Fruit fly (Drosophila melanogaster) whole organism, embryonic: ENCODE data around the gene CG4230.

Source experiments
- Adf1 ChIP-seq: fragments of 200-800 bp; sonication (Bioruptor generic); IDR thresholded peaks from 2 replicates; pipeline ENCODE4 v1.3.6; 2022; ENCODE audit warnings: missing biosample characterization, missing genetic modification characterization
- Antp ChIP-seq: fragments of 200-800 bp; sonication (Bioruptor generic); optimal IDR thresholded peaks from 3 replicates; lab custom pipeline; 2016; ENCODE audit warnings: missing biosample characterization, missing genetic modification characterization
- Awh ChIP-seq: fragments of 200-800 bp; sonication (Bioruptor generic); IDR thresholded peaks from 2 replicates; pipeline ENCODE4, ENCODE4 v1.3.6; 2022; ENCODE audit warnings: missing biosample characterization, missing genetic modification characterization
- CG1024 ChIP-seq: fragments of 200-800 bp; sonication (Bioruptor generic); IDR thresholded peaks from 2 replicates; pipeline ENCODE4 v1.3.6; 2022; ENCODE audit warnings: missing biosample characterization, missing genetic modification characterization
- CG12219 ChIP-seq: fragments of 200-800 bp; sonication (Bioruptor generic); optimal IDR thresholded peaks from 3 replicates; lab custom pipeline; 2018; ENCODE audit warnings: missing biosample characterization, mild to moderate bottlenecking, missing genetic modification characterization
- CG12299 ChIP-seq: fragments of 200-800 bp; sonication (Bioruptor generic); optimal IDR thresholded peaks from 2 replicates; lab custom pipeline; 2018; ENCODE audit warnings: missing biosample characterization, mild to moderate bottlenecking, missing genetic modification characterization
- CG12659 ChIP-seq: fragments of 200-800 bp; sonication (Bioruptor generic); optimal IDR thresholded peaks from 3 replicates; lab custom pipeline; 2017; ENCODE audit warnings: mild to moderate bottlenecking, missing biosample characterization, missing genetic modification reagents, missing genetic modification characterization
- CG12744 ChIP-seq: fragments of 200-800 bp; sonication (Bioruptor generic); optimal IDR thresholded peaks from 2 replicates; lab custom pipeline; 2016; ENCODE audit warnings: missing biosample characterization, missing genetic modification characterization
- CG17385 ChIP-seq: fragments of 200-800 bp; sonication (Bioruptor generic); optimal IDR thresholded peaks from 3 replicates; lab custom pipeline; 2018; ENCODE audit warnings: missing biosample characterization, mild to moderate bottlenecking, missing genetic modification characterization
- CG31441 ChIP-seq: fragments of 200-800 bp; sonication (Bioruptor generic); IDR thresholded peaks from 2 replicates; pipeline ENCODE4 v1.3.6; 2022; ENCODE audit warnings: missing biosample characterization, missing genetic modification characterization
- CG33557 ChIP-seq: fragments of 200-800 bp; sonication (Bioruptor generic); optimal IDR thresholded peaks from 2 replicates; lab custom pipeline; 2019; ENCODE audit warnings: missing biosample characterization, mild to moderate bottlenecking, missing genetic modification characterization, moderate library complexity
- CG34224 ChIP-seq: fragments of 200-800 bp; sonication (Bioruptor generic); IDR thresholded peaks from 3 replicates; pipeline ENCODE4 v1.3.6; 2022; ENCODE audit warnings: missing biosample characterization, missing genetic modification characterization; ENCODE audit not compliant: partially characterized antibody
- CG6175 ChIP-seq: fragments of 200-800 bp; sonication (Bioruptor generic); IDR thresholded peaks from 3 replicates; pipeline ENCODE4 v1.3.6; 2022; ENCODE audit warnings: missing biosample characterization, missing genetic modification characterization
- CG7745 ChIP-seq: fragments of 200-800 bp; sonication (Bioruptor generic); optimal IDR thresholded peaks from 2 replicates; lab custom pipeline; 2018; ENCODE audit warnings: missing biosample characterization, mild to moderate bottlenecking, missing genetic modification characterization, moderate library complexity
- CG7963 ChIP-seq: fragments of 200-800 bp; sonication (Bioruptor generic); IDR thresholded peaks from 3 replicates; pipeline ENCODE4 v1.3.6; 2022; ENCODE audit warnings: missing biosample characterization, missing genetic modification characterization; ENCODE audit not compliant: partially characterized antibody
- CG8281 ChIP-seq: fragments of 200-800 bp; sonication (Bioruptor generic); optimal IDR thresholded peaks from 2 replicates; lab custom pipeline; 2018; ENCODE audit warnings: missing biosample characterization, mild to moderate bottlenecking, missing genetic modification characterization, moderate library complexity
- CG9609 ChIP-seq: fragments of 200-800 bp; sonication (Bioruptor generic); optimal IDR thresholded peaks from 3 replicates; lab custom pipeline; 2016; ENCODE audit warnings: missing biosample characterization, missing genetic modification characterization
- Dref ChIP-seq: fragments of 200-800 bp; sonication (Bioruptor generic); IDR thresholded peaks from 2 replicates; pipeline ENCODE4 v1.3.6; 2022; ENCODE audit warnings: missing biosample characterization, missing genetic modification characterization
- Gsc ChIP-seq: fragments of 200-800 bp; sonication (Bioruptor generic); IDR thresholded peaks from 2 replicates; pipeline ENCODE4 v1.3.6; 2022; ENCODE audit warnings: missing biosample characterization, missing genetic modification characterization
- Gug ChIP-seq: fragments of 200-800 bp; sonication (Bioruptor generic); IDR thresholded peaks from 4 replicates; pipeline ENCODE4 v1.3.6; 2022; ENCODE audit warnings: missing biosample characterization, missing genetic modification characterization
- H15 ChIP-seq: fragments of 200-800 bp; sonication (Bioruptor generic); IDR thresholded peaks from 3 replicates; pipeline ENCODE4 v1.3.6; 2022; ENCODE audit warnings: missing biosample characterization, missing genetic modification characterization
- HLH4C ChIP-seq: fragments of 200-800 bp; sonication (Bioruptor generic); IDR thresholded peaks from 3 replicates; pipeline ENCODE4 v1.3.6; 2022; ENCODE audit warnings: missing biosample characterization, missing genetic modification characterization; ENCODE audit not compliant: partially characterized antibody
- Jarid2 ChIP-seq: fragments of 200-800 bp; sonication (Bioruptor generic); optimal IDR thresholded peaks from 3 replicates; lab custom pipeline; 2017; ENCODE audit warnings: mild to moderate bottlenecking, missing biosample characterization, missing genetic modification reagents, missing genetic modification characterization
- Mes4 ChIP-seq: fragments of 200-800 bp; sonication (Bioruptor generic); optimal IDR thresholded peaks from 2 replicates; lab custom pipeline; 2016; ENCODE audit warnings: missing biosample characterization, missing genetic modification characterization
- Nf-YC ChIP-seq: fragments of 200-800 bp; optimal IDR thresholded peaks from 3 replicates; lab custom pipeline; 2019; ENCODE audit warnings: missing biosample characterization, mild to moderate bottlenecking, missing genetic modification characterization, moderate library complexity
- PHDP ChIP-seq: fragments of 200-800 bp; sonication (Bioruptor generic); optimal IDR thresholded peaks from 3 replicates; lab custom pipeline; 2018; ENCODE audit warnings: missing biosample characterization, mild to moderate bottlenecking, missing genetic modification characterization, moderate library complexity
- Pdp1 ChIP-seq, 2 experiments: fragments of 200-800 bp; sonication (Bioruptor generic); optimal IDR thresholded peaks; 3 replicates each; lab custom pipeline; 2016; ENCODE audit warnings: missing biosample characterization in 2 of 2, missing genetic modification characterization in 2 of 2, mild to moderate bottlenecking in 1 of 2, moderate library complexity in 1 of 2
- Ptx1 ChIP-seq: fragments of 200-800 bp; sonication (Bioruptor generic); IDR thresholded peaks from 2 replicates; pipeline ENCODE4 v1.3.6; 2022; ENCODE audit warnings: missing biosample characterization, missing genetic modification characterization
- Scr ChIP-seq: fragments of 200-800 bp; sonication (Bioruptor generic); IDR thresholded peaks from 2 replicates; pipeline ENCODE4 v1.3.6; 2022; ENCODE audit warnings: missing biosample characterization, missing genetic modification characterization; ENCODE audit not compliant: partially characterized antibody
- Six4 ChIP-seq: fragments of 200-800 bp; sonication (Bioruptor generic); optimal IDR thresholded peaks from 2 replicates; lab custom pipeline; 2016; ENCODE audit warnings: missing biosample characterization, missing genetic modification characterization
- Sry-δ ChIP-seq: fragments of 200-800 bp; sonication (Bioruptor generic); optimal IDR thresholded peaks from 2 replicates; lab custom pipeline; 2016; ENCODE audit warnings: missing biosample characterization, missing genetic modification characterization
- Tbp ChIP-seq: fragments of >200 bp; optimal IDR thresholded peaks from 2 replicates; lab custom pipeline; 2018; ENCODE audit warnings: missing biosample characterization, missing genetic modification characterization
- Vsx1 ChIP-seq: fragments of 200-800 bp; sonication (Bioruptor generic); optimal IDR thresholded peaks from 2 replicates; lab custom pipeline; 2017; ENCODE audit warnings: missing biosample characterization, mild to moderate bottlenecking, missing genetic modification characterization, missing genetic modification reagents
- ci ChIP-seq: fragments of 200-800 bp; sonication (Bioruptor generic); IDR thresholded peaks from 3 replicates; pipeline ENCODE4 v1.3.6; 2022; ENCODE audit warnings: missing biosample characterization, missing genetic modification characterization
- dmrt11E ChIP-seq: fragments of 200-800 bp; sonication (Bioruptor generic); optimal IDR thresholded peaks from 3 replicates; lab custom pipeline; 2018; ENCODE audit warnings: missing biosample characterization, mild to moderate bottlenecking, missing genetic modification characterization, moderate library complexity
- dpn ChIP-seq, 2 experiments: fragments of 200-800 bp; sonication (Bioruptor generic); optimal IDR thresholded peaks; 3 replicates each; lab custom pipeline; 2016; ENCODE audit warnings: missing biosample characterization in 2 of 2, missing genetic modification characterization in 2 of 2
- dysf ChIP-seq: fragments of 200-800 bp; sonication (Bioruptor generic); IDR thresholded peaks from 3 replicates; pipeline ENCODE4 v1.3.6; 2022; ENCODE audit warnings: missing biosample characterization, missing genetic modification characterization
- emc ChIP-seq: fragments of 200-800 bp; sonication (Bioruptor generic); optimal IDR thresholded peaks from 2 replicates; lab custom pipeline; 2016; ENCODE audit warnings: missing biosample characterization, missing genetic modification characterization
- grn ChIP-seq: fragments of 200-800 bp; sonication (Bioruptor generic); optimal IDR thresholded peaks from 3 replicates; lab custom pipeline; 2017; ENCODE audit warnings: missing biosample characterization, missing genetic modification characterization
- ind ChIP-seq: fragments of 200-800 bp; sonication (Bioruptor generic); optimal IDR thresholded peaks from 3 replicates; lab custom pipeline; 2016; ENCODE audit warnings: missing biosample characterization, missing genetic modification characterization
- knrl ChIP-seq: fragments of 200-800 bp; sonication (Bioruptor generic); IDR thresholded peaks from 3 replicates; pipeline ENCODE4 v1.3.6; 2022; ENCODE audit warnings: missing biosample characterization, missing genetic modification characterization; ENCODE audit not compliant: partially characterized antibody
- luna ChIP-seq: fragments of 200-800 bp; sonication (Bioruptor generic); optimal IDR thresholded peaks from 2 replicates; lab custom pipeline; 2016; ENCODE audit warnings: missing biosample characterization, missing genetic modification characterization
- mam ChIP-seq: fragments of 200-800 bp; sonication (Bioruptor generic); optimal IDR thresholded peaks from 3 replicates; lab custom pipeline; 2016; ENCODE audit warnings: missing biosample characterization, missing genetic modification characterization
- mirr ChIP-seq: fragments of 200-800 bp; sonication (Bioruptor generic); optimal IDR thresholded peaks from 3 replicates; lab custom pipeline; 2018; ENCODE audit warnings: missing biosample characterization, mild to moderate bottlenecking, missing genetic modification characterization
- nmo ChIP-seq: fragments of 200-800 bp; sonication (Bioruptor generic); optimal IDR thresholded peaks from 2 replicates; lab custom pipeline; 2018; ENCODE audit warnings: missing biosample characterization, mild to moderate bottlenecking, missing genetic modification characterization, moderate library complexity
- pros ChIP-seq: fragments of 200-800 bp; sonication (Bioruptor generic); optimal IDR thresholded peaks from 3 replicates; lab custom pipeline; 2019; ENCODE audit warnings: missing biosample characterization, mild to moderate bottlenecking, missing genetic modification characterization, moderate library complexity
- rib ChIP-seq: fragments of 200-800 bp; sonication (Bioruptor generic); IDR thresholded peaks from 2 replicates; pipeline ENCODE4 v1.3.6; 2022; ENCODE audit warnings: missing biosample characterization, missing genetic modification characterization
- ro ChIP-seq: fragments of 200-800 bp; sonication (Bioruptor generic); IDR thresholded peaks from 2 replicates; pipeline ENCODE4 v1.3.6; 2022; ENCODE audit warnings: missing biosample characterization, missing genetic modification characterization
- salm ChIP-seq: fragments of 200-800 bp; sonication (Bioruptor generic); optimal IDR thresholded peaks from 2 replicates; lab custom pipeline; 2018; ENCODE audit warnings: missing biosample characterization, mild to moderate bottlenecking, missing genetic modification characterization
- ssp ChIP-seq: fragments of 200-800 bp; sonication (Bioruptor generic); IDR thresholded peaks from 2 replicates; pipeline ENCODE4 v1.3.6; 2022; ENCODE audit warnings: missing biosample characterization, missing genetic modification characterization
- trh ChIP-seq: fragments of 200-800 bp; sonication (Bioruptor generic); optimal IDR thresholded peaks from 2 replicates; lab custom pipeline; 2016; ENCODE audit warnings: missing biosample characterization, missing genetic modification characterization
- yki ChIP-seq: fragments of >200 bp; optimal IDR thresholded peaks from 3 replicates; lab custom pipeline; 2018

Gene CG4230

DNA sequence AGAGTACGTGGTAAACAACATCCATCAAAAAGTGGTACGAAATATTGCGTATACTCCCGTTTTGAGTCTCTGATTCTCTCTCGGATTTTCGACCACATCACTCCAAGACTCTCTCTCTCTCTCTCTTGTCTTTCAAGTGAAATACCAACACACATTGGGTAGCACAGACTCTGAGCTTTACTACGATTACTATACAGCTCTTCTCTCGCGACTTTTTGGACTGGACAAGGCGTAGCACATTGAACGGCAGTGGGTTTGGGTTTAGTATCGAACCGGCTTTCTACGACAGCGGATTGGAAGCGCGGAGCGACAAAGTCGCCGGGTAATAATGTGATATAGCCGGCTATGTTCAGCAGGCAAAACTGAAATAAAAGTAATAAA lies 12.2 kb downstream of the CG4230 start (continued):
- TF ChIP-seq yki (lab: Kevin White, UChicago) (peak; percentile 48), Pdp1 (GFP tag; optimal IDR thresholded peaks at IDR 0.05; lab: Kevin White, UChicago) (no peak), CG12744 (no peak), Gsc (GFP tag; lab: Robert Waterston, UW) (no peak), PHDP (tag; lab: Kevin White, UChicago) (no peak), CG7963 (GFP tag; lab: Robert Waterston, UW) (no peak), grn (GFP tag; lab: Kevin White, UChicago) (no peak), Six4 (GFP tag; lab: Kevin White, UChicago) (no peak), H15 (GFP tag; lab: Robert Waterston, UW) (no peak), Scr (0 out of 2 replicates have a peak, but pooled peaks have one; percentile 34), HLH4C (GFP tag; lab: Robert Waterston, UW) (peak; percentile 52; the same call in 2 of the 3 replicates), Ptx1 (GFP tag; lab: Robert Waterston, UW) (no peak), luna (GFP tag; lab: Kevin White, UChicago) (no peak), CG31441 (GFP tag; lab: Robert Waterston, UW) (no peak), dpn (GFP tag; optimal IDR thresholded peaks at IDR 0.05; lab: Kevin White, UChicago) (no peak), Vsx1 (GFP tag; lab: Kevin White, UChicago) (no peak), CG6175 (no peak), mirr (GFP tag; lab: Kevin White, UChicago) (peak; percentile 10), CG7745 (tag; lab: Kevin White, UChicago) (no peak), Awh (GFP tag; lab: Robert Waterston, UW) (no peak), rib (GFP tag; lab: Robert Waterston, UW) (peak; percentile 17), Sry-δ (GFP tag; lab: Kevin White, UChicago) (no peak), Antp (GFP tag; lab: Kevin White, UChicago) (no peak), CG12299 (tag; lab: Kevin White, UChicago) (no peak), dysf (GFP tag; lab: Robert Waterston, UW) (no peak), CG1024 (GFP tag; lab: Robert Waterston, UW) (no peak), Tbp (GFP tag; lab: Kevin White, UChicago) (no peak), CG17385 (GFP tag; lab: Kevin White, UChicago) (no peak), CG34224 (peak; percentile 58), salm (no peak), mam (no peak), CG12659 (GFP tag; lab: Kevin White, UChicago) (no peak), emc (GFP tag; lab: Kevin White, UChicago) (no peak), CG9609 (GFP tag; lab: Kevin White, UChicago) (no peak), CG33557 (GFP tag; lab: Kevin White, UChicago) (no peak), dmrt11E (tag; lab: Kevin White, UChicago) (no peak), Dref (GFP tag; lab: Robert Waterston, UW) (no peak), Gug (GFP tag; lab: Robert Waterston, UW) (no peak), Mes4 (GFP tag; lab: Kevin White, UChicago) (no peak), pros (GFP tag; lab: Kevin White, UChicago) (no peak), Adf1 (no peak; the same call in 1 of the 2 replicates), trh (GFP tag; lab: Kevin White, UChicago) (no peak), CG8281 (no peak), ro (GFP tag; lab: Robert Waterston, UW) (no peak), nmo (no peak), ci (GFP tag; lab: Robert Waterston, UW) (no peak; the same call in 2 of the 3 replicates), ssp (GFP tag; lab: Robert Waterston, UW) (no peak), Nf-YC (tag; lab: Kevin White, UChicago) (no peak), Jarid2 (GFP tag; lab: Kevin White, UChicago) (peak; percentile 89), ind (GFP tag; lab: Kevin White, UChicago) (no peak), knrl (GFP tag; lab: Robert Waterston, UW) (no peak), CG12219 (GFP tag; lab: Kevin White, UChicago) (no peak)
